Worm (Caenorhabditis elegans) whole organism, midembryonic: Measurements from ENCODE around the gene pqn-84.

ENCODE experiments used
- T22C8.4 ChIP-seq: fragments of 200-800 bp; sonication (Bioruptor generic); IDR thresholded peaks from 2 replicates; pipeline ENCODE4 v1.3.6; 2022; ENCODE audit warnings: missing genetic modification characterization, missing compliant biosample characterization
- cog-1 ChIP-seq: sonication (generic microtip); optimal IDR thresholded peaks from 2 replicates; lab custom pipeline; 2016; ENCODE audit warnings: missing genetic modification characterization, missing compliant biosample characterization
- flt-1 ChIP-seq: fragments of 200-800 bp; sonication (Bioruptor generic); IDR thresholded peaks from 2 replicates; pipeline ENCODE4 v1.3.6; 2022; ENCODE audit warnings: missing genetic modification characterization, missing compliant biosample characterization
- klf-2 ChIP-seq: fragments of 200-800 bp; sonication (Bioruptor generic); conservative IDR thresholded peaks from 2 replicates; pipeline ENCODE4 v1.3.6; 2022; ENCODE audit warnings: missing genetic modification reagents, missing genetic modification characterization, missing compliant biosample characterization
- med-1 ChIP-seq: sonication (generic microtip); optimal IDR thresholded peaks from 2 replicates; lab custom pipeline; 2017; ENCODE audit warnings: missing genetic modification characterization, mild to moderate bottlenecking, missing compliant biosample characterization, antibody characterized with exemption, missing genetic modification reagents; ENCODE audit not compliant: insufficient read depth
- ref-1 ChIP-seq: fragments of 200-800 bp; sonication (Bioruptor generic); conservative IDR thresholded peaks from 2 replicates; pipeline ENCODE4 v1.3.6; 2022; ENCODE audit warnings: missing genetic modification reagents, missing genetic modification characterization, missing compliant biosample characterization
- tab-1 ChIP-seq: fragments of 200-800 bp; sonication (Bioruptor generic); IDR thresholded peaks from 2 replicates; pipeline ENCODE4 v1.3.6; 2022; ENCODE audit warnings: missing genetic modification characterization, missing compliant biosample characterization
- ztf-23 ChIP-seq: fragments of 200-800 bp; sonication (Bioruptor generic); IDR thresholded peaks from 2 replicates; pipeline ENCODE4 v1.3.6; 2022; ENCODE audit warnings: missing genetic modification reagents, missing genetic modification characterization, missing compliant biosample characterization
- ztf-29 ChIP-seq: fragments of 200-800 bp; sonication (Bioruptor generic); IDR thresholded peaks from 2 replicates; pipeline ENCODE4 v1.3.6; 2022; ENCODE audit warnings: missing genetic modification reagents, missing genetic modification characterization, missing compliant biosample characterization

The pqn-84 gene

ce11 chrIII:11681461-11682014 lies 18.5 kb upstream of the pqn-84 start:
- no peak for TF ChIP-seq T22C8.4 (GFP tag; lab: Robert Waterston, UW)
- TF ChIP-seq ref-1 (GFP tag; lab: Robert Waterston, UW), result no peak
- no peak for TF ChIP-seq ztf-23 (GFP tag; lab: Robert Waterston, UW)
- no peak for TF ChIP-seq med-1 (GFP tag; lab: Kevin White, UChicago)
- TF ChIP-seq tab-1, result no peak
- TF ChIP-seq flt-1 (GFP tag; lab: Robert Waterston, UW), result no peak
- no peak for TF ChIP-seq ztf-29 (GFP tag; lab: Robert Waterston, UW)
- no peak for TF ChIP-seq cog-1 (tag; lab: Kevin White, UChicago)

- TF ChIP-seq flt-1 (GFP tag; lab: Robert Waterston, UW) (no peak), T22C8.4 (GFP tag; lab: Robert Waterston, UW) (no peak), tab-1 (no peak), ref-1 (GFP tag; lab: Robert Waterston, UW) (no peak), ztf-29 (GFP tag; lab: Robert Waterston, UW) (no peak), ztf-23 (GFP tag; lab: Robert Waterston, UW) (no peak), klf-2 (GFP tag; lab: Robert Waterston, UW) (no peak), cog-1 (tag; lab: Kevin White, UChicago) (no peak), med-1 (GFP tag; lab: Kevin White, UChicago) (no peak)
Measured at ce11 chrIII:11683038-11683437, 17.0 kb upstream of the pqn-84 start.

- TF ChIP-seq ref-1 (GFP tag; lab: Robert Waterston, UW) (no peak), med-1 (GFP tag; lab: Kevin White, UChicago) (no peak), flt-1 (GFP tag; lab: Robert Waterston, UW) (no peak), klf-2 (GFP tag; lab: Robert Waterston, UW) (no peak), T22C8.4 (GFP tag; lab: Robert Waterston, UW) (no peak), cog-1 (tag; lab: Kevin White, UChicago) (no peak), ztf-29 (GFP tag; lab: Robert Waterston, UW) (no peak), ztf-23 (GFP tag; lab: Robert Waterston, UW) (no peak), tab-1 (no peak)
Measured at ce11 chrIII:11683790-11684189, 16.3 kb upstream of the pqn-84 start.

ce11 chrIII:11684770-11685169 lies 15.3 kb upstream of the pqn-84 start:
- TF ChIP-seq ref-1 (GFP tag; lab: Robert Waterston, UW), result no peak
- TF ChIP-seq klf-2 (GFP tag; lab: Robert Waterston, UW), result no peak
- TF ChIP-seq flt-1 (GFP tag; lab: Robert Waterston, UW), result no peak

- TF ChIP-seq ztf-29 (GFP tag; lab: Robert Waterston, UW) (no peak), cog-1 (tag; lab: Kevin White, UChicago) (no peak), tab-1 (no peak), med-1 (GFP tag; lab: Kevin White, UChicago) (no peak), flt-1 (GFP tag; lab: Robert Waterston, UW) (no peak), klf-2 (GFP tag; lab: Robert Waterston, UW) (no peak), ztf-23 (GFP tag; lab: Robert Waterston, UW) (no peak), ref-1 (GFP tag; lab: Robert Waterston, UW) (no peak), T22C8.4 (GFP tag; lab: Robert Waterston, UW) (no peak)
Measured at ce11 chrIII:11689303-11689702, 10.8 kb upstream of the pqn-84 start.

ce11 chrIII:11689887-11690286 lies 10.2 kb upstream of the pqn-84 start:
- TF ChIP-seq med-1 (GFP tag; lab: Kevin White, UChicago) (no peak), cog-1 (tag; lab: Kevin White, UChicago) (no peak), klf-2 (GFP tag; lab: Robert Waterston, UW) (no peak), T22C8.4 (GFP tag; lab: Robert Waterston, UW) (no peak), tab-1 (no peak), ztf-29 (GFP tag; lab: Robert Waterston, UW) (no peak), flt-1 (GFP tag; lab: Robert Waterston, UW) (no peak), ztf-23 (GFP tag; lab: Robert Waterston, UW) (no peak), ref-1 (GFP tag; lab: Robert Waterston, UW) (no peak)

- no peak for TF ChIP-seq med-1 (GFP tag; lab: Kevin White, UChicago)
- TF ChIP-seq ref-1 (GFP tag; lab: Robert Waterston, UW), result no peak
- no peak for TF ChIP-seq ztf-29 (GFP tag; lab: Robert Waterston, UW)
- TF ChIP-seq cog-1 (tag; lab: Kevin White, UChicago), result no peak
- no peak for TF ChIP-seq tab-1
- TF ChIP-seq ztf-23 (GFP tag; lab: Robert Waterston, UW), result no peak
- TF ChIP-seq T22C8.4 (GFP tag; lab: Robert Waterston, UW), result no peak
- TF ChIP-seq flt-1 (GFP tag; lab: Robert Waterston, UW), result no peak
Measured at ce11 chrIII:11692380-11692779, 7.7 kb upstream of the pqn-84 start.

ce11 chrIII:11694506-11694947 lies 5.5 kb upstream of the pqn-84 start:
- no peak for TF ChIP-seq T22C8.4 (GFP tag; lab: Robert Waterston, UW)
- TF ChIP-seq cog-1 (tag; lab: Kevin White, UChicago), result no peak
- no peak for TF ChIP-seq med-1 (GFP tag; lab: Kevin White, UChicago)
- TF ChIP-seq tab-1, result no peak
- 0 out of 2 replicates have a peak, but pooled peaks have one; percentile 15 for TF ChIP-seq ztf-23 (GFP tag; lab: Robert Waterston, UW)

ce11 chrIII:11694975-11695374 lies 5.1 kb upstream of the pqn-84 start, which contains the start of gene Y41C4A.22:
Y41C4A.22 (plus strand) TSS chrIII:11695275.
- TF ChIP-seq tab-1 (no peak), klf-2 (GFP tag; lab: Robert Waterston, UW) (no peak), T22C8.4 (GFP tag; lab: Robert Waterston, UW) (no peak), flt-1 (GFP tag; lab: Robert Waterston, UW) (no peak), ztf-29 (GFP tag; lab: Robert Waterston, UW) (no peak), cog-1 (tag; lab: Kevin White, UChicago) (no peak), med-1 (GFP tag; lab: Kevin White, UChicago) (no peak), ref-1 (GFP tag; lab: Robert Waterston, UW) (no peak), ztf-23 (GFP tag; lab: Robert Waterston, UW) (no peak)
